Fruit fly (Drosophila melanogaster) whole organism, embryonic: ENCODE results near the gene CG13670.

Source experiments
- Asciz ChIP-seq: fragments of 200-800 bp; sonication (Bioruptor generic); optimal IDR thresholded peaks from 2 replicates; lab custom pipeline; 2017; ENCODE audit warnings: missing biosample characterization, mild to moderate bottlenecking, missing genetic modification characterization, missing genetic modification reagents
- Blimp-1 ChIP-seq: fragments of 200-800 bp; sonication (Bioruptor generic); optimal IDR thresholded peaks from 3 replicates; lab custom pipeline; 2018; ENCODE audit warnings: missing biosample characterization, missing genetic modification characterization, mild to moderate bottlenecking, moderate library complexity, missing genetic modification reagents
- Bteb2 ChIP-seq: fragments of 200-800 bp; sonication (Bioruptor generic); optimal IDR thresholded peaks from 2 replicates; lab custom pipeline; 2016; ENCODE audit warnings: missing biosample characterization, missing genetic modification characterization
- CG10274 ChIP-seq: fragments of 200-800 bp; sonication (Bioruptor generic); optimal IDR thresholded peaks from 3 replicates; lab custom pipeline; 2017; ENCODE audit warnings: missing biosample characterization, mild to moderate bottlenecking, missing genetic modification characterization
- CG10366 ChIP-seq: fragments of 200-800 bp; sonication (Bioruptor generic); IDR thresholded peaks from 2 replicates; pipeline ENCODE4 v1.3.6; 2022; ENCODE audit warnings: missing biosample characterization, missing genetic modification characterization
- CG11093 ChIP-seq: fragments of 200-800 bp; sonication (Bioruptor generic); IDR thresholded peaks from 3 replicates; pipeline ENCODE4 v1.3.6; 2022; ENCODE audit warnings: missing biosample characterization, missing genetic modification characterization
- CG11456 ChIP-seq: fragments of 200-800 bp; sonication (Bioruptor generic); IDR thresholded peaks from 3 replicates; pipeline ENCODE4 v1.3.6; 2022; ENCODE audit warnings: missing biosample characterization, missing genetic modification characterization
- CG11695 ChIP-seq: fragments of 200-800 bp; sonication (Bioruptor generic); IDR thresholded peaks from 3 replicates; pipeline ENCODE4 v1.3.6; 2022; ENCODE audit warnings: missing biosample characterization, missing genetic modification characterization
- CG11723 ChIP-seq: fragments of 200-800 bp; sonication (Bioruptor generic); optimal IDR thresholded peaks from 2 replicates; lab custom pipeline; 2017; ENCODE audit warnings: missing biosample characterization, mild to moderate bottlenecking, missing genetic modification characterization
- CG13287 ChIP-seq: fragments of 200-800 bp; sonication (Bioruptor generic); IDR thresholded peaks from 2 replicates; pipeline ENCODE4 v1.3.6; 2022; ENCODE audit warnings: missing biosample characterization, missing genetic modification characterization; ENCODE audit not compliant: partially characterized antibody
- CG14667 ChIP-seq: fragments of 200-800 bp; sonication (Bioruptor generic); IDR thresholded peaks from 2 replicates; pipeline ENCODE4 v1.3.6; 2022; ENCODE audit warnings: missing biosample characterization, missing genetic modification characterization
- CG14965 ChIP-seq: fragments of 200-800 bp; sonication (Bioruptor generic); optimal IDR thresholded peaks from 2 replicates; lab custom pipeline; 2016; ENCODE audit warnings: missing biosample characterization, missing genetic modification characterization, borderline replicate concordance
- CG15479 ChIP-seq: fragments of 200-800 bp; sonication (Bioruptor generic); optimal IDR thresholded peaks from 3 replicates; lab custom pipeline; 2019; ENCODE audit warnings: missing biosample characterization, mild to moderate bottlenecking, missing genetic modification characterization, moderate library complexity
- CG1603 ChIP-seq: fragments of 200-800 bp; sonication (Bioruptor generic); optimal IDR thresholded peaks from 2 replicates; lab custom pipeline; 2019; ENCODE audit warnings: missing biosample characterization, mild to moderate bottlenecking, missing genetic modification characterization, moderate library complexity
- CG30403 ChIP-seq: fragments of 200-800 bp; sonication (Bioruptor generic); optimal IDR thresholded peaks from 3 replicates; lab custom pipeline; 2016; ENCODE audit warnings: missing biosample characterization, missing genetic modification characterization
- CG32772 ChIP-seq: fragments of 200-800 bp; sonication (Bioruptor generic); IDR thresholded peaks from 2 replicates; pipeline ENCODE4 v1.3.6; 2022; ENCODE audit warnings: missing biosample characterization, missing genetic modification characterization
- CG4707 ChIP-seq: fragments of 200-800 bp; sonication (Bioruptor generic); optimal IDR thresholded peaks from 2 replicates; lab custom pipeline; 2018; ENCODE audit warnings: missing biosample characterization, mild to moderate bottlenecking, missing genetic modification characterization, moderate library complexity
- CG4730 ChIP-seq: fragments of 200-800 bp; sonication (Bioruptor generic); IDR thresholded peaks from 2 replicates; pipeline ENCODE4 v1.3.6; 2022; ENCODE audit warnings: missing biosample characterization, missing genetic modification characterization
- CG6254 ChIP-seq: fragments of 200-800 bp; sonication (Bioruptor generic); optimal IDR thresholded peaks from 3 replicates; lab custom pipeline; 2017; ENCODE audit warnings: mild to moderate bottlenecking, missing biosample characterization, missing genetic modification reagents, missing genetic modification characterization
- CG6813 ChIP-seq: fragments of 200-800 bp; sonication (Bioruptor generic); optimal IDR thresholded peaks from 2 replicates; lab custom pipeline; 2017; ENCODE audit warnings: missing biosample characterization, missing genetic modification characterization, mild to moderate bottlenecking, moderate library complexity, missing genetic modification reagents
- CG7271 ChIP-seq: fragments of 200-800 bp; sonication (Bioruptor generic); optimal IDR thresholded peaks from 2 replicates; lab custom pipeline; 2018; ENCODE audit warnings: missing biosample characterization, mild to moderate bottlenecking, missing genetic modification characterization, moderate library complexity
- CG7987 ChIP-seq: fragments of 200-800 bp; sonication (Bioruptor generic); optimal IDR thresholded peaks from 2 replicates; lab custom pipeline; 2018; ENCODE audit warnings: missing biosample characterization, mild to moderate bottlenecking, missing genetic modification characterization, moderate library complexity
- CG8281 ChIP-seq: fragments of 200-800 bp; sonication (Bioruptor generic); optimal IDR thresholded peaks from 2 replicates; lab custom pipeline; 2018; ENCODE audit warnings: missing biosample characterization, mild to moderate bottlenecking, missing genetic modification characterization, moderate library complexity
- CG8388 ChIP-seq: fragments of 200-800 bp; sonication (Bioruptor generic); optimal IDR thresholded peaks from 2 replicates; lab custom pipeline; 2019; ENCODE audit warnings: missing biosample characterization, mild to moderate bottlenecking, missing genetic modification characterization, moderate library complexity
- CG8944 ChIP-seq: fragments of 200-800 bp; sonication (Bioruptor generic); optimal IDR thresholded peaks from 3 replicates; lab custom pipeline; 2016; ENCODE audit warnings: missing biosample characterization, missing genetic modification characterization
- CG9727 ChIP-seq: fragments of 200-800 bp; sonication (Bioruptor generic); optimal IDR thresholded peaks from 3 replicates; lab custom pipeline; 2017; ENCODE audit warnings: missing biosample characterization, mild to moderate bottlenecking, missing genetic modification characterization
- CkIIα-i1 ChIP-seq: fragments of 200-800 bp; sonication (Bioruptor generic); IDR thresholded peaks from 2 replicates; pipeline ENCODE4 v1.3.6; 2022; ENCODE audit warnings: missing biosample characterization, missing genetic modification characterization
- Dad ChIP-seq: fragments of 200-800 bp; sonication (Bioruptor generic); optimal IDR thresholded peaks from 3 replicates; lab custom pipeline; 2016; ENCODE audit warnings: missing biosample characterization, missing genetic modification characterization
- Doc2 ChIP-seq: fragments of 200-800 bp; sonication (Bioruptor generic); IDR thresholded peaks from 2 replicates; pipeline ENCODE4 v1.3.6; 2022; ENCODE audit warnings: missing biosample characterization, missing genetic modification characterization
- Doc3 ChIP-seq: fragments of 200-800 bp; sonication (Bioruptor generic); IDR thresholded peaks from 3 replicates; pipeline ENCODE4 v1.3.6; 2022; ENCODE audit warnings: missing biosample characterization, missing genetic modification characterization; ENCODE audit not compliant: partially characterized antibody
- Fer3 ChIP-seq: fragments of 200-800 bp; sonication (Bioruptor generic); optimal IDR thresholded peaks from 2 replicates; lab custom pipeline; 2018; ENCODE audit warnings: missing biosample characterization, mild to moderate bottlenecking, missing genetic modification characterization, moderate library complexity
- HLH4C ChIP-seq: fragments of 200-800 bp; sonication (Bioruptor generic); IDR thresholded peaks from 3 replicates; pipeline ENCODE4 v1.3.6; 2022; ENCODE audit warnings: missing biosample characterization, missing genetic modification characterization; ENCODE audit not compliant: partially characterized antibody
- Hmr ChIP-seq: fragments of 200-800 bp; sonication (Bioruptor generic); optimal IDR thresholded peaks from 3 replicates; lab custom pipeline; 2017; ENCODE audit warnings: mild to moderate bottlenecking, missing biosample characterization, missing genetic modification reagents, missing genetic modification characterization
- Lpt ChIP-seq: fragments of >200 bp; optimal IDR thresholded peaks from 2 replicates; lab custom pipeline; 2018; ENCODE audit warnings: missing biosample characterization, missing genetic modification characterization
- Sry-β ChIP-seq: fragments of 200-800 bp; sonication (Bioruptor generic); optimal IDR thresholded peaks from 2 replicates; lab custom pipeline; 2018; ENCODE audit warnings: missing biosample characterization, mild to moderate bottlenecking, missing genetic modification characterization, moderate library complexity
- Taf1 ChIP-seq: fragments of 200-800 bp; sonication (Bioruptor generic); IDR thresholded peaks from 2 replicates; pipeline ENCODE4 v1.3.6; 2022; ENCODE audit warnings: missing biosample characterization, missing genetic modification characterization
- cad ChIP-seq: fragments of >200 bp; optimal IDR thresholded peaks from 2 replicates; lab custom pipeline; 2017; ENCODE audit warnings: missing biosample characterization, missing genetic modification characterization
- cg ChIP-seq: fragments of 200-800 bp; sonication (Bioruptor generic); optimal IDR thresholded peaks from 3 replicates; lab custom pipeline; 2019; ENCODE audit warnings: missing biosample characterization, mild to moderate bottlenecking, missing genetic modification characterization, moderate library complexity
- dimm ChIP-seq: fragments of 200-800 bp; sonication (Bioruptor generic); IDR thresholded peaks from 2 replicates; pipeline ENCODE4 v1.3.6; 2022; ENCODE audit warnings: missing biosample characterization, missing genetic modification characterization
- exex ChIP-seq: fragments of 200-800 bp; sonication (Bioruptor generic); optimal IDR thresholded peaks from 4 replicates; lab custom pipeline; 2018; ENCODE audit warnings: missing biosample characterization, mild to moderate bottlenecking, missing genetic modification characterization, moderate library complexity
- grau ChIP-seq: fragments of 200-800 bp; optimal IDR thresholded peaks from 3 replicates; lab custom pipeline; 2019; ENCODE audit warnings: missing biosample characterization, mild to moderate bottlenecking, missing genetic modification characterization, moderate library complexity
- gsb-n ChIP-seq: fragments of 200-800 bp; sonication (Bioruptor generic); optimal IDR thresholded peaks from 3 replicates; lab custom pipeline; 2018; ENCODE audit warnings: missing biosample characterization, mild to moderate bottlenecking, missing genetic modification characterization
- jigr1 ChIP-seq: fragments of 200-800 bp; sonication (Bioruptor generic); IDR thresholded peaks from 3 replicates; pipeline ENCODE4 v1.3.6; 2022; ENCODE audit warnings: missing biosample characterization, missing genetic modification characterization
- kni ChIP-seq: fragments of 200-800 bp; sonication (Bioruptor generic); optimal IDR thresholded peaks from 3 replicates; lab custom pipeline; 2017; ENCODE audit warnings: mild to moderate bottlenecking, missing biosample characterization, missing genetic modification reagents, missing genetic modification characterization
- mam ChIP-seq: fragments of 200-800 bp; sonication (Bioruptor generic); optimal IDR thresholded peaks from 3 replicates; lab custom pipeline; 2016; ENCODE audit warnings: missing biosample characterization, missing genetic modification characterization
- nerfin-1 ChIP-seq: fragments of 200-800 bp; sonication (Bioruptor generic); optimal IDR thresholded peaks from 3 replicates; lab custom pipeline; 2019; ENCODE audit warnings: missing biosample characterization, mild to moderate bottlenecking, missing genetic modification characterization, moderate library complexity
- schlank ChIP-seq: fragments of 200-800 bp; sonication (Bioruptor generic); optimal IDR thresholded peaks from 2 replicates; lab custom pipeline; 2018; ENCODE audit warnings: missing biosample characterization, mild to moderate bottlenecking, missing genetic modification characterization
- tna ChIP-seq: fragments of 200-800 bp; sonication (Bioruptor generic); IDR thresholded peaks from 2 replicates; pipeline ENCODE4 v1.3.6; 2022; ENCODE audit warnings: missing biosample characterization, missing genetic modification characterization; ENCODE audit not compliant: partially characterized antibody
- twi ChIP-seq: fragments of 200-800 bp; optimal IDR thresholded peaks from 2 replicates; lab custom pipeline; 2019; ENCODE audit warnings: missing biosample characterization, mild to moderate bottlenecking, missing genetic modification characterization, moderate library complexity
- yki ChIP-seq: fragments of >200 bp; optimal IDR thresholded peaks from 3 replicates; lab custom pipeline; 2018
- zf30C ChIP-seq: fragments of 200-800 bp; sonication (Bioruptor generic); optimal IDR thresholded peaks from 3 replicates; lab custom pipeline; 2018; ENCODE audit warnings: missing biosample characterization, mild to moderate bottlenecking, missing genetic modification characterization

CG13670 gene

dm6 chr3L:8360643-8361110 is 40.1 kb downstream of the CG13670 start, which contains the start of gene Idh (continued):
- TF ChIP-seq yki (lab: Kevin White, UChicago) = no peak
- TF ChIP-seq CG6813 = no peak
- no peak for TF ChIP-seq CG9727
- no peak for TF ChIP-seq CG6254 (GFP tag; lab: Kevin White, UChicago)
- TF ChIP-seq exex (tag; lab: Kevin White, UChicago) = peak; percentile 46
- no peak for TF ChIP-seq Lpt (GFP tag; lab: Kevin White, UChicago)
- TF ChIP-seq Sry-β (GFP tag; lab: Kevin White, UChicago) = no peak
- TF ChIP-seq CG4730 (GFP tag; lab: Robert Waterston, UW) = no peak
- TF ChIP-seq CG15479 (GFP tag; lab: Kevin White, UChicago) = no peak
- TF ChIP-seq Taf1 (GFP tag; lab: Robert Waterston, UW) = no peak
- TF ChIP-seq CG14667 (GFP tag; lab: Robert Waterston, UW) = no peak
- peak; percentile 89 for TF ChIP-seq kni (GFP tag; lab: Kevin White, UChicago)
- TF ChIP-seq Blimp-1 (GFP tag; lab: Kevin White, UChicago) = no peak
- TF ChIP-seq twi (tag; lab: Kevin White, UChicago) = no peak
- no peak for TF ChIP-seq CG4707 (GFP tag; lab: Kevin White, UChicago)
- peak; percentile 52 for TF ChIP-seq Hmr (GFP tag; lab: Kevin White, UChicago)
- TF ChIP-seq CG13287 (GFP tag; lab: Robert Waterston, UW) = peak; percentile 74
- TF ChIP-seq dimm (GFP tag; lab: Robert Waterston, UW) = no peak
- TF ChIP-seq CG7271 (tag; lab: Kevin White, UChicago) = no peak
- TF ChIP-seq Fer3 (tag; lab: Kevin White, UChicago) = peak; percentile 38
- no peak for TF ChIP-seq zf30C (GFP tag; lab: Kevin White, UChicago)
- no peak for TF ChIP-seq CG8388
- TF ChIP-seq CG30403 = no peak
- TF ChIP-seq CG10366 (GFP tag; lab: Robert Waterston, UW) = no peak
- TF ChIP-seq schlank (tag; lab: Kevin White, UChicago) = no peak
- peak; percentile 20 for TF ChIP-seq grau
- no peak for TF ChIP-seq nerfin-1 (tag; lab: Kevin White, UChicago)
- TF ChIP-seq CG11456 (GFP tag; lab: Robert Waterston, UW) = no peak
- TF ChIP-seq CG10274 (GFP tag; lab: Kevin White, UChicago) = no peak
- peak; percentile 36; the same call in 1 of the 3 replicates for TF ChIP-seq HLH4C
- TF ChIP-seq CG8281 (tag; lab: Kevin White, UChicago) = no peak
- no peak for TF ChIP-seq Asciz
- no peak for TF ChIP-seq Dad (GFP tag; lab: Kevin White, UChicago)
- TF ChIP-seq gsb-n (tag; lab: Kevin White, UChicago) = peak; percentile 20
- TF ChIP-seq CG14965 (GFP tag; lab: Kevin White, UChicago) = no peak
- peak; percentile 27 for TF ChIP-seq CG7987 (GFP tag; lab: Kevin White, UChicago)
- TF ChIP-seq cg = no peak
- peak; percentile 2 for TF ChIP-seq CG1603 (tag; lab: Kevin White, UChicago)
- TF ChIP-seq CG11723 (GFP tag; lab: Kevin White, UChicago) = no peak
- no peak for TF ChIP-seq Doc2 (GFP tag; lab: Robert Waterston, UW)
- TF ChIP-seq CG11695 (GFP tag; lab: Robert Waterston, UW) = no peak
- no peak for TF ChIP-seq CG8944 (GFP tag; lab: Kevin White, UChicago)
- TF ChIP-seq CG11093 (GFP tag; lab: Robert Waterston, UW) = no peak
- TF ChIP-seq mam = no peak
- no peak for TF ChIP-seq CkIIα-i1 (GFP tag; lab: Robert Waterston, UW)
- TF ChIP-seq Bteb2 (GFP tag; lab: Kevin White, UChicago) = no peak
- TF ChIP-seq jigr1 (GFP tag; lab: Robert Waterston, UW) = no peak
- TF ChIP-seq tna (GFP tag; lab: Robert Waterston, UW) = 0 out of 2 replicates have a peak, but pooled peaks have one; percentile 45
- TF ChIP-seq CG32772 = no peak
- no peak for TF ChIP-seq Doc3 (GFP tag; lab: Robert Waterston, UW)
- TF ChIP-seq cad (GFP tag; lab: Kevin White, UChicago) = no peak
